Fruit fly (Drosophila melanogaster): ENCODE measurements around the gene Hrb87F.

The Hrb87F gene

DNA sequence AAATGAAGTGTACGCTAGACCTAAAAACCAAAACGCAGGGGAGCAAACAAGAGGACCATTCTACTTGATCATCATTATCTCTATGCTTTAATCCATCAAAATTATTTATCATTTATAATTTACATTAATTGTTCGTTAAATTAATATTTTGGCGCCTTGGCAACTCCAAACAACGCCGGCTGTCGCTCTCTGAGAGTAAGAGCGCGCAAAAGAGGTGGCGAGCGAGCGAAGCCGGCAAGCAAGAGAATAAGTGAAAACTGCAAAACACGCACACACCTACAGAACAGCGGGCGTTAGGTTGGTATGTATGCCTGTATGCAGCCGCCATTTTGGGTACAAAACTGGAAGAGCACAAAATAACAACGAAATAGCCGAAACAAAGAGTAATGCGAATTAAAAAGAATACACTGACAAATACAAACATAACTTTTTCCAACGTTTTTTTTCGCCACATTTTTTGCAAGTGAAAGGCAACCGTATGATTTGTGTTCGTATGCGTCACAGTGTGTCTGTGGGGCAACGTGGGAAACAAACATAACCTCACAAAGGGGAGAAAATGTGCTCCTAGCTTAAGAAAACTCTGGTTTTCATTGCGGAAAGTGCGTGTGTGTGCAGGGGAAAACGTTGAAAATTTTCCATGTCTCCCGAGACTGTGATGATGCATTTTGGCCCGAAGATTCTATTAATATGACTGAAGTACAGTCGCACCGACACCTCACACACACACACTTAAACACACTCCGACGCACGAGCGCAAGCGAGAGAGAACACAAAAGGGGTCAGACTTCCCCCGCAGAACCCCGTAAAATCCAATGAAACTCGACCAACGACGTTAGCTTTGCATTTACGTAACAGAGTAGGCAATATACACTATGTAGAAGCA lies 15.3 kb downstream of the Hrb87F start (continued):
- TF ChIP-seq mam (GFP tag; optimal IDR thresholded peaks at IDR 0.05): no peak
- no peak for TF ChIP-seq CG9797 (GFP tag; optimal IDR thresholded peaks at IDR 0.05)
- peak; percentile 43; the same call in 1 of the 4 replicates for TF ChIP-seq Dll (GFP tag; IDR thresholded peaks at IDR 0.05; ENCODE audit: partially characterized antibody)
- no peak for TF ChIP-seq eyg (GFP tag; optimal IDR thresholded peaks at IDR 0.05)
- TF ChIP-seq CG18262 (tag; optimal IDR thresholded peaks at IDR 0.05): peak; percentile 34
- TF ChIP-seq kni (GFP tag; optimal IDR thresholded peaks at IDR 0.05): no peak
- TF ChIP-seq Hey (tag; optimal IDR thresholded peaks at IDR 0.05): no peak
- TF ChIP-seq H2.0 (GFP tag; IDR thresholded peaks at IDR 0.05): 0 out of 2 replicates have a peak, but pooled peaks have one; percentile 10
- peak; percentile 5 for TF ChIP-seq nerfin-1 (tag; optimal IDR thresholded peaks at IDR 0.05)
- no peak for TF ChIP-seq CG11560 (tag; IDR thresholded peaks at IDR 0.05)
- TF ChIP-seq CG12659 (GFP tag; optimal IDR thresholded peaks at IDR 0.05): peak; percentile 52
- no peak for TF ChIP-seq ATbp (GFP tag; optimal IDR thresholded peaks at IDR 0.05)
- peak; percentile 41 for TF ChIP-seq sug (tag; optimal IDR thresholded peaks at IDR 0.05)
- TF ChIP-seq CG33557 (GFP tag; optimal IDR thresholded peaks at IDR 0.05): no peak
- peak; percentile 8 for TF ChIP-seq fd3F (GFP tag; optimal IDR thresholded peaks at IDR 0.05)
- TF ChIP-seq CG15479 (GFP tag; optimal IDR thresholded peaks at IDR 0.05): peak; percentile 8
- TF ChIP-seq CHES-1-like (GFP tag; optimal IDR thresholded peaks at IDR 0.05): peak; percentile 40
- TF ChIP-seq CG9215 (GFP tag; IDR thresholded peaks at IDR 0.05): no peak
- no peak for TF ChIP-seq unpg (GFP tag; optimal IDR thresholded peaks at IDR 0.05)
- TF ChIP-seq Med (GFP tag): peak; percentile 76
- no peak for TF ChIP-seq Blimp-1 (GFP tag; optimal IDR thresholded peaks at IDR 0.05)
- no peak for TF ChIP-seq CG13775 (GFP tag; optimal IDR thresholded peaks at IDR 0.05)
- no peak for TF ChIP-seq CG3995 (GFP tag; optimal IDR thresholded peaks at IDR 0.05)
- no peak for TF ChIP-seq Lpt (GFP tag; optimal IDR thresholded peaks at IDR 0.05)
- TF ChIP-seq CG17328 (GFP tag; IDR thresholded peaks at IDR 0.05): no peak
- TF ChIP-seq kay (GFP tag; optimal IDR thresholded peaks at IDR 0.05): peak; percentile 6
- TF ChIP-seq p53 (GFP tag; optimal IDR thresholded peaks at IDR 0.05): no peak
- TF ChIP-seq CG17912 (GFP tag; optimal IDR thresholded peaks at IDR 0.05): no peak
- TF ChIP-seq bsh (GFP tag; optimal IDR thresholded peaks at IDR 0.05): no peak
- peak; percentile 6 for TF ChIP-seq CG31365 (tag; optimal IDR thresholded peaks at IDR 0.05)
- TF ChIP-seq CG13424 (tag; optimal IDR thresholded peaks at IDR 0.05): peak; percentile 59
- TF ChIP-seq CG4854 (GFP tag; optimal IDR thresholded peaks at IDR 0.05): no peak
- no peak for TF ChIP-seq Oaz (GFP tag; IDR thresholded peaks at IDR 0.05)
- TF ChIP-seq Sry-δ (GFP tag; optimal IDR thresholded peaks at IDR 0.05): no peak
- no peak for TF ChIP-seq Ssrp (tag; optimal IDR thresholded peaks at IDR 0.05)
- TF ChIP-seq CG12769 (tag; optimal IDR thresholded peaks at IDR 0.05): peak; percentile 17
- TF ChIP-seq CG13123 (GFP tag; optimal IDR thresholded peaks at IDR 0.05): no peak
- no peak for TF ChIP-seq CG4707 (GFP tag; optimal IDR thresholded peaks at IDR 0.05)
- no peak for TF ChIP-seq psq (GFP tag; optimal IDR thresholded peaks at IDR 0.05)
- TF ChIP-seq nerfin-2 (GFP tag; IDR thresholded peaks at IDR 0.05; ENCODE audit: partially characterized antibody): no peak
- peak; percentile 70; the same call in 2 of the 3 replicates for TF ChIP-seq ci (GFP tag; IDR thresholded peaks at IDR 0.05)
- TF ChIP-seq sqz (GFP tag; optimal IDR thresholded peaks at IDR 0.05): peak; percentile 14
- no peak for TF ChIP-seq cwo (GFP tag; optimal IDR thresholded peaks at IDR 0.05)
- TF ChIP-seq CG31441 (GFP tag; IDR thresholded peaks at IDR 0.05): no peak; the same call in 1 of the 2 replicates
- no peak for TF ChIP-seq z (GFP tag; IDR thresholded peaks at IDR 0.05)
- peak; percentile 46 for TF ChIP-seq CG8924 (tag; optimal IDR thresholded peaks at IDR 0.05)
- TF ChIP-seq fd96Cb (tag; optimal IDR thresholded peaks at IDR 0.05): no peak
- no peak for TF ChIP-seq CG30431 (GFP tag; optimal IDR thresholded peaks at IDR 0.05)
